Fruit fly (Drosophila melanogaster) whole organism, embryonic: ENCODE measurements around the gene SCCRO.

ENCODE experiments used
- Adf1 ChIP-seq: fragments of 200-800 bp; sonication (Bioruptor generic); IDR thresholded peaks from 2 replicates; pipeline ENCODE4 v1.3.6; 2022; ENCODE audit warnings: missing biosample characterization, missing genetic modification characterization
- Awh ChIP-seq: fragments of 200-800 bp; sonication (Bioruptor generic); IDR thresholded peaks from 2 replicates; pipeline ENCODE4, ENCODE4 v1.3.6; 2022; ENCODE audit warnings: missing biosample characterization, missing genetic modification characterization
- B-H1 ChIP-seq: fragments of 200-800 bp; sonication (Bioruptor generic); IDR thresholded peaks from 3 replicates; pipeline ENCODE4 v1.3.6; 2022; ENCODE audit warnings: missing biosample characterization, missing genetic modification characterization
- CG10321 ChIP-seq: fragments of 200-800 bp; sonication (Bioruptor generic); IDR thresholded peaks from 2 replicates; pipeline ENCODE4 v1.3.6; 2022; ENCODE audit warnings: missing biosample characterization, missing genetic modification characterization
- CG10431 ChIP-seq: fragments of 200-800 bp; sonication (Bioruptor generic); optimal IDR thresholded peaks from 3 replicates; lab custom pipeline; 2018; ENCODE audit warnings: missing biosample characterization, mild to moderate bottlenecking, missing genetic modification characterization
- CG11456 ChIP-seq: fragments of 200-800 bp; sonication (Bioruptor generic); IDR thresholded peaks from 3 replicates; pipeline ENCODE4 v1.3.6; 2022; ENCODE audit warnings: missing biosample characterization, missing genetic modification characterization
- CG12769 ChIP-seq: fragments of 200-800 bp; sonication (Bioruptor generic); optimal IDR thresholded peaks from 2 replicates; lab custom pipeline; 2019; ENCODE audit warnings: missing biosample characterization, mild to moderate bottlenecking, missing genetic modification characterization, moderate library complexity
- CG14441 ChIP-seq: fragments of 200-800 bp; sonication (Bioruptor generic); IDR thresholded peaks from 2 replicates; pipeline ENCODE4 v1.3.6; 2022; ENCODE audit warnings: missing biosample characterization, missing genetic modification characterization
- CG16815 ChIP-seq: fragments of 200-800 bp; sonication (Bioruptor generic); optimal IDR thresholded peaks from 3 replicates; lab custom pipeline; 2017; ENCODE audit warnings: missing biosample characterization, mild to moderate bottlenecking, missing genetic modification characterization
- CG18011 ChIP-seq: fragments of 200-800 bp; sonication (Bioruptor generic); optimal IDR thresholded peaks from 2 replicates; lab custom pipeline; 2017; ENCODE audit warnings: missing biosample characterization, missing genetic modification characterization, mild to moderate bottlenecking, moderate library complexity, missing genotype
- CG18476 ChIP-seq: fragments of 200-800 bp; sonication (Bioruptor generic); optimal IDR thresholded peaks from 2 replicates; lab custom pipeline; 2016; ENCODE audit warnings: missing biosample characterization, mild to moderate bottlenecking, missing genetic modification characterization
- CG18619 ChIP-seq: fragments of 200-800 bp; sonication (Bioruptor generic); optimal IDR thresholded peaks from 3 replicates; lab custom pipeline; 2017; ENCODE audit warnings: missing biosample characterization, mild to moderate bottlenecking, missing genetic modification characterization
- CG31441 ChIP-seq: fragments of 200-800 bp; sonication (Bioruptor generic); IDR thresholded peaks from 2 replicates; pipeline ENCODE4 v1.3.6; 2022; ENCODE audit warnings: missing biosample characterization, missing genetic modification characterization
- CG3407 ChIP-seq: fragments of 200-800 bp; sonication (Bioruptor generic); optimal IDR thresholded peaks from 2 replicates; lab custom pipeline; 2018; ENCODE audit warnings: missing biosample characterization, mild to moderate bottlenecking, missing genetic modification characterization
- CG43689 ChIP-seq: fragments of 200-800 bp; sonication (Bioruptor generic); IDR thresholded peaks from 2 replicates; pipeline ENCODE4 v1.3.6; 2022; ENCODE audit warnings: missing biosample characterization, missing genetic modification characterization
- CG6791 ChIP-seq: fragments of 200-800 bp; sonication (Bioruptor generic); IDR thresholded peaks from 3 replicates; pipeline ENCODE4 v1.3.6; 2022; ENCODE audit warnings: missing biosample characterization, missing genetic modification characterization; ENCODE audit not compliant: partially characterized antibody
- CG6813 ChIP-seq: fragments of 200-800 bp; sonication (Bioruptor generic); optimal IDR thresholded peaks from 2 replicates; lab custom pipeline; 2017; ENCODE audit warnings: missing biosample characterization, missing genetic modification characterization, mild to moderate bottlenecking, moderate library complexity, missing genetic modification reagents
- CG8290 ChIP-seq, 3 experiments: fragments of 200-800 bp; sonication (Bioruptor generic); optimal IDR thresholded peaks; 2 replicates each; lab custom pipeline; 2016 to 2019; ENCODE audit warnings: missing biosample characterization in 3 of 3, missing genetic modification characterization in 3 of 3, mild to moderate bottlenecking in 2 of 3, moderate library complexity in 1 of 3
- CG8388 ChIP-seq: fragments of 200-800 bp; sonication (Bioruptor generic); optimal IDR thresholded peaks from 2 replicates; lab custom pipeline; 2019; ENCODE audit warnings: missing biosample characterization, mild to moderate bottlenecking, missing genetic modification characterization, moderate library complexity
- CG9437 ChIP-seq: fragments of 200-800 bp; sonication (Bioruptor generic); optimal IDR thresholded peaks from 2 replicates; lab custom pipeline; 2018; ENCODE audit warnings: missing biosample characterization, mild to moderate bottlenecking, missing genetic modification characterization
- CHES-1-like ChIP-seq: fragments of 200-800 bp; sonication (Bioruptor generic); optimal IDR thresholded peaks from 2 replicates; lab custom pipeline; 2016; ENCODE audit warnings: missing biosample characterization, missing genetic modification characterization
- CTCF ChIP-seq: fragments of 200-800 bp; sonication (Bioruptor generic); optimal IDR thresholded peaks from 2 replicates; lab custom pipeline; 2017; ENCODE audit warnings: missing biosample characterization, mild to moderate bottlenecking, missing genetic modification characterization, moderate library complexity
- Dek ChIP-seq: fragments of 200-800 bp; sonication (Bioruptor generic); optimal IDR thresholded peaks from 3 replicates; lab custom pipeline; 2019; ENCODE audit warnings: missing biosample characterization, mild to moderate bottlenecking, missing genetic modification characterization, moderate library complexity
- Doc2 ChIP-seq: fragments of 200-800 bp; sonication (Bioruptor generic); IDR thresholded peaks from 2 replicates; pipeline ENCODE4 v1.3.6; 2022; ENCODE audit warnings: missing biosample characterization, missing genetic modification characterization
- HLH4C ChIP-seq: fragments of 200-800 bp; sonication (Bioruptor generic); IDR thresholded peaks from 3 replicates; pipeline ENCODE4 v1.3.6; 2022; ENCODE audit warnings: missing biosample characterization, missing genetic modification characterization; ENCODE audit not compliant: partially characterized antibody
- Kr ChIP-seq: fragments of 200-800 bp; sonication (Bioruptor generic); optimal IDR thresholded peaks from 2 replicates; lab custom pipeline; 2017; ENCODE audit warnings: missing biosample characterization, mild to moderate bottlenecking, missing genetic modification characterization
- Optix ChIP-seq: fragments of 200-800 bp; sonication (Bioruptor generic); IDR thresholded peaks from 3 replicates; pipeline ENCODE4 v1.3.6; 2022; ENCODE audit warnings: missing biosample characterization, missing genetic modification characterization
- Rfx ChIP-seq: fragments of 200-800 bp; sonication (Bioruptor generic); IDR thresholded peaks from 2 replicates; pipeline ENCODE4 v1.3.6; 2022; ENCODE audit warnings: missing biosample characterization, missing genetic modification characterization
- Rx ChIP-seq: fragments of 200-800 bp; sonication (Bioruptor generic); IDR thresholded peaks from 2 replicates; pipeline ENCODE4 v1.3.6; 2022; ENCODE audit warnings: missing biosample characterization, missing genetic modification characterization
- Side ChIP-seq: fragments of 200-800 bp; sonication (Bioruptor generic); optimal IDR thresholded peaks from 2 replicates; lab custom pipeline; 2016; ENCODE audit warnings: missing biosample characterization, missing genetic modification characterization
- Sox100B ChIP-seq: fragments of 200-800 bp; sonication (Bioruptor generic); optimal IDR thresholded peaks from 3 replicates; lab custom pipeline; 2018; ENCODE audit warnings: missing biosample characterization, mild to moderate bottlenecking, missing genetic modification characterization
- YL-1 ChIP-seq: fragments of 200-800 bp; sonication (Bioruptor generic); optimal IDR thresholded peaks from 3 replicates; lab custom pipeline; 2017; ENCODE audit warnings: missing biosample characterization, mild to moderate bottlenecking, missing genetic modification characterization
- ab ChIP-seq: fragments of 200-800 bp; sonication (Bioruptor generic); optimal IDR thresholded peaks from 2 replicates; lab custom pipeline; 2016; ENCODE audit warnings: missing biosample characterization, missing genetic modification characterization
- ase ChIP-seq: fragments of 200-800 bp; sonication (Bioruptor generic); IDR thresholded peaks from 3 replicates; pipeline ENCODE4 v1.3.6; 2022; ENCODE audit warnings: missing biosample characterization, missing genetic modification characterization
- ash1 ChIP-seq: fragments of 200-800 bp; sonication (Bioruptor generic); optimal IDR thresholded peaks from 2 replicates; lab custom pipeline; 2018; ENCODE audit warnings: missing biosample characterization, mild to moderate bottlenecking, missing genetic modification characterization
- az2 ChIP-seq: fragments of 200-800 bp; sonication (Bioruptor generic); optimal IDR thresholded peaks from 3 replicates; lab custom pipeline; 2016; ENCODE audit warnings: missing biosample characterization, missing genetic modification characterization
- crol ChIP-seq: fragments of 200-800 bp; sonication (Bioruptor generic); IDR thresholded peaks from 2 replicates; pipeline ENCODE4 v1.3.6; 2022; ENCODE audit warnings: missing biosample characterization, missing genetic modification characterization
- danr ChIP-seq: fragments of 200-800 bp; sonication (Bioruptor generic); IDR thresholded peaks from 2 replicates; pipeline ENCODE4 v1.3.6; 2022; ENCODE audit warnings: missing biosample characterization, missing genetic modification characterization
- dimm ChIP-seq: fragments of 200-800 bp; sonication (Bioruptor generic); IDR thresholded peaks from 2 replicates; pipeline ENCODE4 v1.3.6; 2022; ENCODE audit warnings: missing biosample characterization, missing genetic modification characterization
- disco-r ChIP-seq: fragments of 200-800 bp; sonication (Bioruptor generic); optimal IDR thresholded peaks from 2 replicates; lab custom pipeline; 2016; ENCODE audit warnings: missing biosample characterization, missing genetic modification characterization
- ems ChIP-seq: fragments of 200-800 bp; sonication (Bioruptor generic); optimal IDR thresholded peaks from 3 replicates; lab custom pipeline; 2016; ENCODE audit warnings: missing biosample characterization, missing genetic modification characterization
- eve ChIP-seq, 2 experiments: fragments of >200 bp; optimal IDR thresholded peaks; 2 replicates each; lab custom pipeline; 2017; ENCODE audit warnings: missing biosample characterization in 2 of 2, missing genetic modification characterization in 2 of 2
- lilli ChIP-seq: fragments of 200-800 bp; sonication (Bioruptor generic); optimal IDR thresholded peaks from 3 replicates; lab custom pipeline; 2016; ENCODE audit warnings: missing biosample characterization, missing genetic modification characterization
- lmd ChIP-seq: fragments of 200-800 bp; sonication (Bioruptor generic); IDR thresholded peaks from 2 replicates; pipeline ENCODE4 v1.3.6; 2022; ENCODE audit warnings: missing biosample characterization, missing genetic modification characterization
- maf-S ChIP-seq: fragments of 200-800 bp; sonication (Bioruptor generic); optimal IDR thresholded peaks from 2 replicates; lab custom pipeline; 2016; ENCODE audit warnings: missing biosample characterization, missing genetic modification characterization
- mld ChIP-seq: fragments of 200-800 bp; sonication (Bioruptor generic); IDR thresholded peaks from 3 replicates; pipeline ENCODE4 v1.3.6; 2022; ENCODE audit warnings: missing biosample characterization, missing genetic modification characterization; ENCODE audit not compliant: partially characterized antibody
- nerfin-1 ChIP-seq: fragments of 200-800 bp; sonication (Bioruptor generic); optimal IDR thresholded peaks from 3 replicates; lab custom pipeline; 2019; ENCODE audit warnings: missing biosample characterization, mild to moderate bottlenecking, missing genetic modification characterization, moderate library complexity
- pfk ChIP-seq: fragments of 200-800 bp; sonication (Bioruptor generic); optimal IDR thresholded peaks from 2 replicates; lab custom pipeline; 2018; ENCODE audit warnings: missing biosample characterization, mild to moderate bottlenecking, missing genetic modification characterization, moderate library complexity
- sob ChIP-seq: fragments of 200-800 bp; sonication (Bioruptor generic); IDR thresholded peaks from 2 replicates; pipeline ENCODE4 v1.3.6; 2022; ENCODE audit warnings: missing biosample characterization, missing genetic modification characterization
- toy ChIP-seq: fragments of 200-800 bp; sonication (Bioruptor generic); IDR thresholded peaks from 2 replicates; pipeline ENCODE4 v1.3.6; 2022; ENCODE audit warnings: missing biosample characterization, missing genetic modification characterization
- ttk ChIP-seq: fragments of 200-800 bp; sonication (Bioruptor generic); IDR thresholded peaks from 2 replicates; pipeline ENCODE4 v2.1.2; 2022; ENCODE audit warnings: missing biosample characterization, missing genetic modification characterization

Gene SCCRO

DNA sequence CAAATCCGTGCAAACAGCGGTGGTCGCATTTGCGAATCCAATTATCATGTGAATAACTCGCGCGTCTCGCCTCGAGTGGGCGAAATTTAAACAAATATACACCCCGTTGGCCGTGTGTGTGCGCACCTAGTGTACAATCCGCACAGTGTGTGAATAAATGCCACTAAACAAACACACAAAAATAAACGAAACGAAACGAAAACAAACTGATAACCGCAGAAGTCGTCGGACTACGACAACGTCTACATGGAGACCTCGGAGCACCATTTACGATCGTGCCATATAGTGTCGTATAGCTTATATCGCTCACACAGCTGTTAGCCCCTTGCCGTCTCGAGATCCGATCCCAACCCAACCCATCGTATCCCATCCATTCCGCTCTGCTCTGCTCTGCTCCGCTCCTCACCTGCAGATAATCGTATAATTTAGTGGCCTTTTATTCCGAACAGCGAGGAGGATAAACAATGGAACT is 3.3 kb downstream of the SCCRO start (continued):
- peak; percentile 31; the same call in 1 of the 2 replicates for TF ChIP-seq Adf1 (GFP tag; lab: Robert Waterston, UW)
- TF ChIP-seq Rx (GFP tag; lab: Robert Waterston, UW), result no peak
- peak; percentile 8 for TF ChIP-seq ab (GFP tag; lab: Kevin White, UChicago)
- TF ChIP-seq CG8388 (GFP tag; lab: Kevin White, UChicago), result peak; percentile 63
- TF ChIP-seq CG18476 (GFP tag; lab: Kevin White, UChicago), result peak; percentile 51
- no peak for TF ChIP-seq ems (GFP tag; lab: Kevin White, UChicago)
- no peak for TF ChIP-seq CG16815 (GFP tag; lab: Kevin White, UChicago)
- TF ChIP-seq Sox100B (GFP tag; lab: Kevin White, UChicago), result no peak
- TF ChIP-seq mld (GFP tag; lab: Robert Waterston, UW), result peak; percentile 43; the same call in 1 of the 3 replicates
- no peak for TF ChIP-seq dimm (GFP tag; lab: Robert Waterston, UW)
- no peak for TF ChIP-seq Doc2 (GFP tag; lab: Robert Waterston, UW)
- TF ChIP-seq CTCF (GFP tag; lab: Kevin White, UChicago), result no peak
- TF ChIP-seq Dek (tag; lab: Kevin White, UChicago), result peak; percentile 41
- TF ChIP-seq Rfx (GFP tag; lab: Robert Waterston, UW), result peak; percentile 60; the same call in 1 of the 2 replicates
- TF ChIP-seq CG9437, result no peak
- no peak for TF ChIP-seq ttk (GFP tag; lab: Robert Waterston, UW)
- 0 out of 2 replicates have a peak, but pooled peaks have one; percentile 22 for TF ChIP-seq CG10321 (GFP tag; lab: Robert Waterston, UW)
- no peak for TF ChIP-seq az2 (GFP tag; lab: Kevin White, UChicago)
- TF ChIP-seq CG8290 (GFP tag; optimal IDR thresholded peaks at IDR 0.05; lab: Kevin White, UChicago), result peak; percentile 22
- no peak for TF ChIP-seq CG8290 (tag; optimal IDR thresholded peaks at IDR 0.05; lab: Kevin White, UChicago)
- TF ChIP-seq toy, result no peak
- peak; percentile 87 for TF ChIP-seq CG6813
- peak; percentile 52 for TF ChIP-seq ash1 (GFP tag; lab: Kevin White, UChicago)
- TF ChIP-seq YL-1 (GFP tag; lab: Kevin White, UChicago), result peak; percentile 19
- TF ChIP-seq CHES-1-like, result peak; percentile 87
- no peak for TF ChIP-seq HLH4C (GFP tag; lab: Robert Waterston, UW)
- peak; percentile 72 for TF ChIP-seq crol (GFP tag; lab: Robert Waterston, UW)
- TF ChIP-seq danr, result no peak; the same call in 1 of the 2 replicates
- no peak for TF ChIP-seq Optix (GFP tag; lab: Robert Waterston, UW)
- TF ChIP-seq Side (GFP tag; lab: Kevin White, UChicago), result no peak
- TF ChIP-seq CG14441 (GFP tag; lab: Robert Waterston, UW), result peak; percentile 60; the same call in 1 of the 2 replicates
- TF ChIP-seq CG18619 (GFP tag; lab: Kevin White, UChicago), result peak; percentile 53
- TF ChIP-seq CG11456 (GFP tag; lab: Robert Waterston, UW), result 0 out of 3 replicates have a peak, but pooled peaks have one; percentile 67
- TF ChIP-seq eve (GFP tag; optimal IDR thresholded peaks at IDR 0.05; lab: Kevin White, UChicago), result no peak
- no peak for TF ChIP-seq CG31441 (GFP tag; lab: Robert Waterston, UW)
- TF ChIP-seq CG43689 (GFP tag; lab: Robert Waterston, UW), result no peak; the same call in 1 of the 2 replicates
- peak; percentile 2 for TF ChIP-seq disco-r (GFP tag; lab: Kevin White, UChicago)
- TF ChIP-seq CG12769 (tag; lab: Kevin White, UChicago), result peak; percentile 96
- TF ChIP-seq maf-S (GFP tag; lab: Kevin White, UChicago), result peak; percentile 44
- TF ChIP-seq pfk, result peak; percentile 89
- TF ChIP-seq CG18011 (GFP tag; lab: Kevin White, UChicago), result peak; percentile 48
- TF ChIP-seq lilli (GFP tag; lab: Kevin White, UChicago), result no peak
- TF ChIP-seq Awh (GFP tag; lab: Robert Waterston, UW), result peak; percentile 62
- TF ChIP-seq ase (GFP tag; lab: Robert Waterston, UW), result peak; percentile 30; the same call in 1 of the 3 replicates
- peak; percentile 47 for TF ChIP-seq Kr (GFP tag; lab: Kevin White, UChicago)
- no peak; the same call in 1 of the 2 replicates for TF ChIP-seq lmd
- peak; percentile 65 for TF ChIP-seq CG3407 (GFP tag; lab: Kevin White, UChicago)
- no peak; the same call in 2 of the 3 replicates for TF ChIP-seq B-H1 (GFP tag; lab: Robert Waterston, UW)
- peak; percentile 64; the same call in 1 of the 2 replicates for TF ChIP-seq sob (GFP tag; lab: Robert Waterston, UW)
- peak; percentile 100 for TF ChIP-seq CG10431
- peak; percentile 72 for TF ChIP-seq nerfin-1 (tag; lab: Kevin White, UChicago)
- TF ChIP-seq CG6791 (GFP tag; lab: Robert Waterston, UW), result peak; percentile 38
